Worm (Caenorhabditis elegans): ENCODE results near the gene tcc-1.

The tcc-1 gene

ce11 chrV:17857901-17858300, 2.1 kb upstream of the tcc-1 start (continued):
- TF ChIP-seq mab-9 (GFP tag; IDR thresholded peaks at IDR 0.05) (no peak), C16A3.4 (tag; optimal IDR thresholded peaks at IDR 0.05) (peak; percentile 45), rnt-1 (tag; optimal IDR thresholded peaks at IDR 0.05) (no peak), nhr-12 (tag; optimal IDR thresholded peaks at IDR 0.05) (no peak), nhr-237 (tag; optimal IDR thresholded peaks at IDR 0.05) (peak; percentile 80), nhr-76 (tag; optimal IDR thresholded peaks at IDR 0.05) (no peak), nhr-85 (tag) (peak; percentile 77), lsy-2 (tag; optimal IDR thresholded peaks at IDR 0.05) (peak; percentile 78 to 85), ceh-90 (tag; optimal IDR thresholded peaks at IDR 0.05) (no peak), nhr-90 (tag; optimal IDR thresholded peaks at IDR 0.05; ENCODE audit: poor library complexity) (peak; percentile 63), snpc-4 (tag; optimal IDR thresholded peaks at IDR 0.05) (peak; percentile 60), elt-3 (tag; optimal IDR thresholded peaks at IDR 0.05) (peak in 1 of 6 experiments; percentile 55)

ce11 chrV:17845370-17845967, 10.3 kb downstream of the tcc-1 start:
- TF ChIP-seq nhr-12 (tag; optimal IDR thresholded peaks at IDR 0.05) (no peak), elt-2 (tag; optimal IDR thresholded peaks at IDR 0.05) (no peak), nhr-85 (tag) (no peak), mab-9 (GFP tag; IDR thresholded peaks at IDR 0.05) (no peak), unc-62 (GFP tag; optimal IDR thresholded peaks at IDR 0.05) (no peak), nhr-19 (GFP tag; conservative IDR thresholded peaks at IDR 0.05) (no peak), elt-3 (tag; optimal IDR thresholded peaks at IDR 0.05) (no peak), efl-1 (optimal IDR thresholded peaks at IDR 0.05) (no peak), efl-1 (GFP tag; optimal IDR thresholded peaks at IDR 0.05 in 1 of 2) (no peak), lin-13 (GFP tag; optimal IDR thresholded peaks at IDR 0.05) (no peak), C04F5.9 (tag; optimal IDR thresholded peaks at IDR 0.05) (no peak), nhr-77 (tag; optimal IDR thresholded peaks at IDR 0.05) (no peak), ces-1 (GFP tag; optimal IDR thresholded peaks at IDR 0.05) (no peak)

- TF ChIP-seq lir-3 (tag; optimal IDR thresholded peaks at IDR 0.05; ENCODE audit: poor library complexity) (no peak), mef-2 (tag; optimal IDR thresholded peaks at IDR 0.05) (no peak), lsy-2 (tag; optimal IDR thresholded peaks at IDR 0.05) (no peak), blmp-1 (tag; optimal IDR thresholded peaks at IDR 0.05) (no peak), fkh-8 (tag; optimal IDR thresholded peaks at IDR 0.05) (no peak), nhr-76 (tag; optimal IDR thresholded peaks at IDR 0.05) (no peak)
Observed at ce11 chrV:17844106-17844505, 11.7 kb downstream of the tcc-1 start, which contains the start of gene srh-286. Gene srh-286, minus strand, starts transcription at chrV:17844206.

ce11 chrV:17831350-17831749, 24.4 kb downstream of the tcc-1 start, which contains the start of gene srh-303:
Gene srh-303, plus strand, starts transcription at chrV:17831650.
- no peak for TF ChIP-seq lin-13 (GFP tag; optimal IDR thresholded peaks at IDR 0.05)
- TF ChIP-seq nhr-85 (tag) = no peak
- TF ChIP-seq nhr-28 (tag; optimal IDR thresholded peaks at IDR 0.05) = no peak
- TF ChIP-seq zag-1 (tag; optimal IDR thresholded peaks at IDR 0.05) = no peak
- TF ChIP-seq mdl-1 (tag; optimal IDR thresholded peaks at IDR 0.05) = no peak
- TF ChIP-seq nhr-47 (tag; optimal IDR thresholded peaks at IDR 0.05) = no peak
- TF ChIP-seq pag-3 (tag; optimal IDR thresholded peaks at IDR 0.05; ENCODE audit: borderline replicate concordance, insufficient read depth) = no peak
- no peak for TF ChIP-seq rnt-1 (tag; optimal IDR thresholded peaks at IDR 0.05)
- no peak for TF ChIP-seq hpl-2 (GFP tag; optimal IDR thresholded peaks at IDR 0.05)
- no peak for TF ChIP-seq mef-2 (tag; optimal IDR thresholded peaks at IDR 0.05)

- TF ChIP-seq nhr-90 (tag; optimal IDR thresholded peaks at IDR 0.05; ENCODE audit: poor library complexity) (no peak), elt-2 (tag; optimal IDR thresholded peaks at IDR 0.05) (no peak), unc-86 (tag; optimal IDR thresholded peaks at IDR 0.05) (no peak), unc-98 (GFP tag; IDR thresholded peaks at IDR 0.05) (no peak), ces-1 (GFP tag; optimal IDR thresholded peaks at IDR 0.05) (no peak), mef-2 (tag; optimal IDR thresholded peaks at IDR 0.05) (no peak), vab-15 (tag; optimal IDR thresholded peaks at IDR 0.05) (no peak), nhr-19 (GFP tag; conservative IDR thresholded peaks at IDR 0.05) (no peak)
Observed at ce11 chrV:17828310-17828709, 27.5 kb downstream of the tcc-1 start, which contains the start of gene srh-304. Gene srh-304, plus strand, starts transcription at chrV:17828610.

Data from whole organism, L1 larva.